Fruit fly (Drosophila melanogaster) whole organism, prepupa: ENCODE measurements around the gene papi.

Experiments
- Lpt ChIP-seq: fragments of 200-800 bp; sonication (Bioruptor generic); optimal IDR thresholded peaks from 3 replicates; lab custom pipeline; 2016; ENCODE audit warnings: missing biosample characterization, missing genetic modification characterization
- svp ChIP-seq: fragments of 200-800 bp; sonication (Bioruptor generic); peaks from one replicate; lab custom pipeline; 2016; ENCODE audit warnings: missing biosample characterization, missing genetic modification characterization
- topi ChIP-seq: fragments of 200-800 bp; sonication (Bioruptor generic); optimal IDR thresholded peaks from 3 replicates; lab custom pipeline; 2016; ENCODE audit warnings: missing biosample characterization, missing genetic modification characterization

dm6 chr2L:2209002-2209401 is 11.5 kb upstream of the papi start, which contains the start of gene CG33124:
- TF ChIP-seq Lpt (GFP tag; lab: Kevin White, UChicago) (no peak), svp (GFP tag; lab: Kevin White, UChicago) (no peak), topi (GFP tag; lab: Kevin White, UChicago) (no peak)
